Worm (Caenorhabditis elegans) whole organism, L3 larva: ENCODE data around the gene K07F5.6.

Source experiments
- ama-1 ChIP-seq: fragments of 150-350 bp; optimal IDR thresholded peaks from 2 replicates; lab custom pipeline; 2018
- elt-2 ChIP-seq: sonication (generic microtip); optimal IDR thresholded peaks from 2 replicates; lab custom pipeline; 2016; ENCODE audit warnings: missing genetic modification reagents, mild to moderate bottlenecking, missing genetic modification characterization, missing compliant biosample characterization
- elt-3 ChIP-seq, 3 experiments: fragments of 150-350 bp in 1 of 3; sonication (generic microtip) in 2 of 3; optimal IDR thresholded peaks; 2 replicates in 2 of 3; 4 replicates in 1 of 3; lab custom pipeline; 2014 to 2017; ENCODE audit warnings: missing biosample characterization in 3 of 3, missing genetic modification characterization in 3 of 3
- fkh-10 ChIP-seq: sonication (generic microtip); optimal IDR thresholded peaks from 2 replicates; lab custom pipeline; 2017; ENCODE audit warnings: missing biosample characterization, missing genetic modification reagents, missing genetic modification characterization
- fos-1 ChIP-seq: fragments of 150-350 bp; optimal IDR thresholded peaks from 2 replicates; lab custom pipeline; 2014; ENCODE audit warnings: missing biosample characterization, missing genetic modification characterization
- jun-1 ChIP-seq: fragments of 150-350 bp; optimal IDR thresholded peaks from 2 replicates; lab custom pipeline; 2014; ENCODE audit warnings: missing biosample characterization, missing genetic modification reagents, missing genetic modification characterization
- lin-15B ChIP-seq: fragments of 150-350 bp; optimal IDR thresholded peaks from 2 replicates; lab custom pipeline; 2014; ENCODE audit warnings: missing biosample characterization, missing genetic modification characterization
- nhr-12 ChIP-seq: fragments of 150-350 bp; optimal IDR thresholded peaks from 2 replicates; lab custom pipeline; 2014; ENCODE audit warnings: missing biosample characterization, missing genetic modification characterization
- nhr-28 ChIP-seq: fragments of 150-350 bp; optimal IDR thresholded peaks from 2 replicates; lab custom pipeline; 2014; ENCODE audit warnings: missing biosample characterization, missing genetic modification characterization
- nhr-43 ChIP-seq: sonication (generic microtip); optimal IDR thresholded peaks from 2 replicates; lab custom pipeline; 2016; ENCODE audit warnings: mild to moderate bottlenecking, missing genetic modification characterization, missing compliant biosample characterization; ENCODE audit not compliant: poor library complexity, severe bottlenecking
- sea-2 ChIP-seq: fragments of 150-350 bp; sonication (generic microtip); optimal IDR thresholded peaks from 4 replicates; lab custom pipeline; 2014; ENCODE audit warnings: missing biosample characterization, missing genetic modification reagents, missing genetic modification characterization
- snpc-4 ChIP-seq: fragments of 150-350 bp; optimal IDR thresholded peaks from 2 replicates; lab custom pipeline; 2014; ENCODE audit warnings: missing biosample characterization, missing genetic modification characterization

DNA sequence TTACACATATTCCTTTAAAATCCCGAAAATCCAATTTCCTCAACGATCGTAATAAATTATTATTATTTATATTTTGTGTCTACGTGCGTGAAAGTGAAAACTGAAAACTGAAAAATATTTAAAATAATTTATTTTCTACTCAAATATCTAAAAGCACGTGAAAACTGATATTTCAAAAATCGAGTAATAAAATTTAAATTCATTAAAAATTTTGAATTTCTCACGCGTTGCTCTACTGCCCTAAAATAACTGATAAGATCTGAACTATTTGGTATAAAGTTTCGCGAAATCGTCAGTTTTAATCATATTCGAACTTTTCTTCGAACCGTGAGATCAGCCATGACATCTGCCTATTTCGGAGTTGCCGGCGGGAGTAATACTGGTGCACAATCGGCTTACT is 5.8 kb upstream of the K07F5.6 start, which contains the start of gene ssq-1:
- TF ChIP-seq nhr-28 (tag; lab: Kevin White, UChicago) (no peak), fkh-10 (GFP tag; lab: Kevin White, UChicago) (no peak), sea-2 (GFP tag; lab: Kevin White, UChicago) (no peak), nhr-12 (no peak), fos-1 (no peak), lin-15B (tag; lab: Kevin White, UChicago) (no peak), nhr-43 (tag; lab: Kevin White, UChicago) (no peak), ama-1 (lab: Kevin White, UChicago) (no peak), elt-3 (tag; optimal IDR thresholded peaks at IDR 0.05; lab: Kevin White, UChicago) (no peak), elt-2 (tag; lab: Kevin White, UChicago) (no peak), snpc-4 (tag; lab: Kevin White, UChicago) (no peak), jun-1 (no peak)
